Worm (Caenorhabditis elegans): ENCODE results near the gene tab-1.

- TF ChIP-seq him-1 (tag; optimal IDR thresholded peaks at IDR 0.05) (no peak), W03F9.2 (tag; optimal IDR thresholded peaks at IDR 0.05) (no peak), dao-5 (tag; optimal IDR thresholded peaks at IDR 0.05) (no peak)
Observed at ce11 chrII:6770030-6770429, 33.1 kb upstream of the tab-1 start.
